Worm (Caenorhabditis elegans) whole organism, L4 larva: ENCODE data around the gene Y102A5C.2.
"Not testable (repeated sequence)": the region's sequence is repeated elsewhere in the genome, so short reads cannot be mapped to it uniquely, and the experiment has no call there.

ENCODE experiments used
- fkh-10 ChIP-seq: fragments of 150-350 bp; optimal IDR thresholded peaks from 2 replicates; lab custom pipeline; 2014; ENCODE audit warnings: missing biosample characterization, missing genetic modification reagents, missing genetic modification characterization
- jun-1 ChIP-seq: fragments of 150-350 bp; optimal IDR thresholded peaks from 2 replicates; lab custom pipeline; 2014; ENCODE audit warnings: missing biosample characterization, missing genetic modification reagents, missing genetic modification characterization
- lin-38 ChIP-seq: fragments of 200-800 bp; sonication (Bioruptor generic); IDR thresholded peaks from 2 replicates; pipeline ENCODE4 v1.3.6; 2022; ENCODE audit warnings: missing genetic modification reagents, missing genetic modification characterization, missing compliant biosample characterization

- not testable (repeated sequence) for TF ChIP-seq fkh-10 (GFP tag; lab: Kevin White, UChicago); lin-38 (GFP tag; lab: Robert Waterston, UW); jun-1 (tag; lab: Kevin White, UChicago)
Observed at ce11 chrV:16938731-16939130, 20.2 kb downstream of the Y102A5C.2 start, which contains the start of gene fbxa-148.
